Fruit fly (Drosophila melanogaster) whole organism, embryonic: ENCODE data around the gene bmm.

Experiments
- Antp ChIP-seq: fragments of 200-800 bp; sonication (Bioruptor generic); optimal IDR thresholded peaks from 3 replicates; lab custom pipeline; 2016; ENCODE audit warnings: missing biosample characterization, missing genetic modification characterization
- Atf6 ChIP-seq: fragments of 200-800 bp; sonication (Bioruptor generic); IDR thresholded peaks from 2 replicates; pipeline ENCODE4 v1.3.6; 2022; ENCODE audit warnings: missing biosample characterization, missing genetic modification characterization
- BtbVII ChIP-seq: fragments of 200-800 bp; sonication (Bioruptor generic); optimal IDR thresholded peaks from 3 replicates; lab custom pipeline; 2017; ENCODE audit warnings: missing biosample characterization, mild to moderate bottlenecking, missing genetic modification characterization
- C15 ChIP-seq: fragments of 200-800 bp; sonication (Bioruptor generic); IDR thresholded peaks from 3 replicates; pipeline ENCODE4 v1.3.6; 2022; ENCODE audit warnings: missing biosample characterization, missing genetic modification characterization
- CG10366 ChIP-seq: fragments of 200-800 bp; sonication (Bioruptor generic); IDR thresholded peaks from 2 replicates; pipeline ENCODE4 v1.3.6; 2022; ENCODE audit warnings: missing biosample characterization, missing genetic modification characterization
- CG14014 ChIP-seq: fragments of 200-800 bp; sonication (Bioruptor generic); IDR thresholded peaks from 2 replicates; pipeline ENCODE4 v1.3.6; 2022; ENCODE audit warnings: missing biosample characterization, missing genetic modification characterization
- CG15514 ChIP-seq: fragments of 200-800 bp; sonication (Bioruptor generic); optimal IDR thresholded peaks from 3 replicates; lab custom pipeline; 2017; ENCODE audit warnings: missing biosample characterization, missing genetic modification characterization, mild to moderate bottlenecking, moderate library complexity, missing genetic modification reagents
- CG15601 ChIP-seq: fragments of 200-800 bp; sonication (Bioruptor generic); optimal IDR thresholded peaks from 3 replicates; lab custom pipeline; 2019; ENCODE audit warnings: missing biosample characterization, mild to moderate bottlenecking, missing genetic modification characterization, moderate library complexity
- CG1832 ChIP-seq: fragments of 200-800 bp; sonication (Bioruptor generic); optimal IDR thresholded peaks from 2 replicates; lab custom pipeline; 2017; ENCODE audit warnings: missing biosample characterization, mild to moderate bottlenecking, missing genetic modification characterization, inconsistent platforms
- CG2202 ChIP-seq: fragments of 200-800 bp; sonication (Bioruptor generic); optimal IDR thresholded peaks from 2 replicates; lab custom pipeline; 2018; ENCODE audit warnings: missing biosample characterization, mild to moderate bottlenecking, missing genetic modification characterization
- CG32772 ChIP-seq: fragments of 200-800 bp; sonication (Bioruptor generic); IDR thresholded peaks from 2 replicates; pipeline ENCODE4 v1.3.6; 2022; ENCODE audit warnings: missing biosample characterization, missing genetic modification characterization
- CG3281 ChIP-seq: fragments of 200-800 bp; sonication (Bioruptor generic); optimal IDR thresholded peaks from 3 replicates; lab custom pipeline; 2017; ENCODE audit warnings: missing biosample characterization, mild to moderate bottlenecking, missing genetic modification characterization
- CG4328 ChIP-seq: fragments of 200-800 bp; sonication (Bioruptor generic); optimal IDR thresholded peaks from 3 replicates; lab custom pipeline; 2017; ENCODE audit warnings: missing biosample characterization, missing genetic modification reagents, missing genetic modification characterization
- CG6254 ChIP-seq: fragments of 200-800 bp; sonication (Bioruptor generic); optimal IDR thresholded peaks from 3 replicates; lab custom pipeline; 2017; ENCODE audit warnings: mild to moderate bottlenecking, missing biosample characterization, missing genetic modification reagents, missing genetic modification characterization
- CG6813 ChIP-seq: fragments of 200-800 bp; sonication (Bioruptor generic); optimal IDR thresholded peaks from 2 replicates; lab custom pipeline; 2017; ENCODE audit warnings: missing biosample characterization, missing genetic modification characterization, mild to moderate bottlenecking, moderate library complexity, missing genetic modification reagents
- CG7745 ChIP-seq: fragments of 200-800 bp; sonication (Bioruptor generic); optimal IDR thresholded peaks from 2 replicates; lab custom pipeline; 2018; ENCODE audit warnings: missing biosample characterization, mild to moderate bottlenecking, missing genetic modification characterization, moderate library complexity
- CG8478 ChIP-seq: fragments of >200 bp; optimal IDR thresholded peaks from 2 replicates; lab custom pipeline; 2018
- CG9215 ChIP-seq: fragments of 200-800 bp; sonication (Bioruptor generic); IDR thresholded peaks from 2 replicates; pipeline ENCODE4 v1.3.6; 2022; ENCODE audit warnings: missing biosample characterization, missing genetic modification characterization
- CG9437 ChIP-seq: fragments of 200-800 bp; sonication (Bioruptor generic); optimal IDR thresholded peaks from 2 replicates; lab custom pipeline; 2018; ENCODE audit warnings: missing biosample characterization, mild to moderate bottlenecking, missing genetic modification characterization
- CG9797 ChIP-seq: fragments of 200-800 bp; sonication (Bioruptor generic); optimal IDR thresholded peaks from 3 replicates; lab custom pipeline; 2018; ENCODE audit warnings: missing biosample characterization, mild to moderate bottlenecking, missing genetic modification characterization
- CoRest ChIP-seq: fragments of 200-800 bp; sonication (Bioruptor generic); optimal IDR thresholded peaks from 3 replicates; lab custom pipeline; 2018; ENCODE audit warnings: missing biosample characterization, mild to moderate bottlenecking, missing genetic modification characterization, moderate library complexity
- Ets65A ChIP-seq: fragments of 200-800 bp; sonication (Bioruptor generic); peaks from one replicate; lab custom pipeline; 2016; ENCODE audit warnings: missing biosample characterization, missing genetic modification characterization
- H15 ChIP-seq: fragments of 200-800 bp; sonication (Bioruptor generic); IDR thresholded peaks from 3 replicates; pipeline ENCODE4 v1.3.6; 2022; ENCODE audit warnings: missing biosample characterization, missing genetic modification characterization
- Kr ChIP-seq: fragments of 200-800 bp; sonication (Bioruptor generic); optimal IDR thresholded peaks from 2 replicates; lab custom pipeline; 2017; ENCODE audit warnings: missing biosample characterization, mild to moderate bottlenecking, missing genetic modification characterization
- MBD-R2 ChIP-seq: fragments of 200-800 bp; sonication (Bioruptor generic); IDR thresholded peaks from 2 replicates; pipeline ENCODE4 v1.3.6; 2022; ENCODE audit warnings: missing biosample characterization, missing genetic modification characterization
- MTF-1 ChIP-seq: fragments of 200-800 bp; sonication (Bioruptor generic); optimal IDR thresholded peaks from 2 replicates; lab custom pipeline; 2018; ENCODE audit warnings: missing biosample characterization, mild to moderate bottlenecking, missing genetic modification characterization, borderline replicate concordance
- Med ChIP-seq: fragments of 200-800 bp; sonication (Bioruptor generic); peaks from one replicate; lab custom pipeline; 2016; ENCODE audit warnings: missing biosample characterization, missing genetic modification characterization, mild to moderate bottlenecking, inconsistent platforms, moderate library complexity
- NFAT ChIP-seq: fragments of 200-800 bp; sonication (Bioruptor generic); IDR thresholded peaks from 2 replicates; pipeline ENCODE4 v1.3.6; 2022; ENCODE audit warnings: missing biosample characterization, missing genetic modification characterization
- Neu2 ChIP-seq: fragments of 200-800 bp; sonication (Bioruptor generic); optimal IDR thresholded peaks from 3 replicates; lab custom pipeline; 2016; ENCODE audit warnings: missing biosample characterization, missing genetic modification characterization, borderline replicate concordance
- Sry-δ ChIP-seq: fragments of 200-800 bp; sonication (Bioruptor generic); optimal IDR thresholded peaks from 2 replicates; lab custom pipeline; 2016; ENCODE audit warnings: missing biosample characterization, missing genetic modification characterization
- Vsx1 ChIP-seq: fragments of 200-800 bp; sonication (Bioruptor generic); optimal IDR thresholded peaks from 2 replicates; lab custom pipeline; 2017; ENCODE audit warnings: missing biosample characterization, mild to moderate bottlenecking, missing genetic modification characterization, missing genetic modification reagents
- YL-1 ChIP-seq: fragments of 200-800 bp; sonication (Bioruptor generic); optimal IDR thresholded peaks from 3 replicates; lab custom pipeline; 2017; ENCODE audit warnings: missing biosample characterization, mild to moderate bottlenecking, missing genetic modification characterization
- bsh ChIP-seq, 2 experiments: fragments of 200-800 bp; sonication (Bioruptor generic); optimal IDR thresholded peaks; 2 replicates each; lab custom pipeline; 2017 to 2018; ENCODE audit warnings: mild to moderate bottlenecking in 2 of 2, missing biosample characterization in 2 of 2, missing genetic modification characterization in 2 of 2, moderate library complexity in 1 of 2
- corto ChIP-seq: fragments of 200-800 bp; sonication (Bioruptor generic); optimal IDR thresholded peaks from 2 replicates; lab custom pipeline; 2016; ENCODE audit warnings: missing biosample characterization, mild to moderate bottlenecking, missing genetic modification characterization, moderate library complexity
- crp ChIP-seq, 2 experiments: fragments of 200-800 bp; sonication (Bioruptor generic); optimal IDR thresholded peaks; 2 replicates in 1 of 2; 3 replicates in 1 of 2; lab custom pipeline; 2017; ENCODE audit warnings: missing biosample characterization in 2 of 2, missing genetic modification characterization in 2 of 2, mild to moderate bottlenecking in 1 of 2, moderate library complexity in 1 of 2
- danr ChIP-seq: fragments of 200-800 bp; sonication (Bioruptor generic); IDR thresholded peaks from 2 replicates; pipeline ENCODE4 v1.3.6; 2022; ENCODE audit warnings: missing biosample characterization, missing genetic modification characterization
- dati ChIP-seq: fragments of 200-800 bp; sonication (Bioruptor generic); IDR thresholded peaks from 2 replicates; pipeline ENCODE4 v1.3.6; 2022; ENCODE audit warnings: missing biosample characterization, missing genetic modification characterization
- disco-r ChIP-seq: fragments of 200-800 bp; sonication (Bioruptor generic); optimal IDR thresholded peaks from 2 replicates; lab custom pipeline; 2016; ENCODE audit warnings: missing biosample characterization, missing genetic modification characterization
- emc ChIP-seq: fragments of 200-800 bp; sonication (Bioruptor generic); optimal IDR thresholded peaks from 2 replicates; lab custom pipeline; 2016; ENCODE audit warnings: missing biosample characterization, missing genetic modification characterization
- esg ChIP-seq: fragments of 200-800 bp; sonication (Bioruptor generic); conservative IDR thresholded peaks from 2 replicates; pipeline ENCODE4 v1.3.6; 2022; ENCODE audit warnings: missing biosample characterization, missing genetic modification characterization
- hb ChIP-seq: fragments of 200-800 bp; sonication (Bioruptor generic); IDR thresholded peaks from 3 replicates; pipeline ENCODE4 v1.3.6; 2022; ENCODE audit warnings: missing biosample characterization, missing genetic modification characterization; ENCODE audit not compliant: partially characterized antibody
- lilli ChIP-seq: fragments of 200-800 bp; sonication (Bioruptor generic); optimal IDR thresholded peaks from 3 replicates; lab custom pipeline; 2016; ENCODE audit warnings: missing biosample characterization, missing genetic modification characterization
- nerfin-2 ChIP-seq: fragments of 200-800 bp; sonication (Bioruptor generic); IDR thresholded peaks from 2 replicates; pipeline ENCODE4 v1.3.6; 2022; ENCODE audit warnings: missing biosample characterization, missing genetic modification characterization; ENCODE audit not compliant: partially characterized antibody
- prd ChIP-seq, 3 experiments: fragments of >200 bp in 2 of 3; fragments of 200-800 bp in 1 of 3; sonication (Bioruptor generic) in 1 of 3; optimal IDR thresholded peaks in 2 of 3; IDR thresholded peaks in 1 of 3; 2 replicates in 2 of 3; 3 replicates in 1 of 3; pipeline versions ENCODE4 v1.3.6 to Lab custom; 2017 to 2022; ENCODE audit warnings: missing biosample characterization in 1 of 3, missing genetic modification characterization in 1 of 3
- pros ChIP-seq: fragments of 200-800 bp; sonication (Bioruptor generic); optimal IDR thresholded peaks from 3 replicates; lab custom pipeline; 2019; ENCODE audit warnings: missing biosample characterization, mild to moderate bottlenecking, missing genetic modification characterization, moderate library complexity
- pzg ChIP-seq: fragments of 200-800 bp; sonication (Bioruptor generic); optimal IDR thresholded peaks from 3 replicates; lab custom pipeline; 2018; ENCODE audit warnings: missing biosample characterization, mild to moderate bottlenecking, missing genetic modification characterization, moderate library complexity
- sob ChIP-seq: fragments of 200-800 bp; sonication (Bioruptor generic); IDR thresholded peaks from 2 replicates; pipeline ENCODE4 v1.3.6; 2022; ENCODE audit warnings: missing biosample characterization, missing genetic modification characterization
- tio ChIP-seq: fragments of 200-800 bp; sonication (Bioruptor generic); optimal IDR thresholded peaks from 2 replicates; lab custom pipeline; 2017; ENCODE audit warnings: missing biosample characterization, missing genetic modification characterization, inconsistent platforms

Gene bmm

dm6 chr3L:14755951-14756723 is 30.1 kb downstream of the bmm start (continued):
- TF ChIP-seq prd (optimal IDR thresholded peaks at IDR 0.05; lab: Kevin White, UChicago) (no peak), prd (GFP tag; IDR thresholded peaks at IDR 0.05; lab: Robert Waterston, UW) (peak; percentile 88), crp (GFP tag; optimal IDR thresholded peaks at IDR 0.05; lab: Kevin White, UChicago) (peak in 1 of 2 experiments; percentile 29), CG15601 (tag; lab: Kevin White, UChicago) (peak; percentile 74), Sry-δ (GFP tag; lab: Kevin White, UChicago) (peak; percentile 25), CG7745 (tag; lab: Kevin White, UChicago) (no peak), Med (GFP tag; lab: Kevin White, UChicago) (peak; percentile 91), CG3281 (GFP tag; lab: Kevin White, UChicago) (peak; percentile 95), disco-r (GFP tag; lab: Kevin White, UChicago) (peak; percentile 74), tio (peak; percentile 89), BtbVII (GFP tag; lab: Kevin White, UChicago) (peak; percentile 80), corto (GFP tag; lab: Kevin White, UChicago) (peak; percentile 33), CG15514 (GFP tag; lab: Kevin White, UChicago) (peak; percentile 65), pros (GFP tag; lab: Kevin White, UChicago) (peak; percentile 82), danr (peak; percentile 61), CG4328 (GFP tag; lab: Kevin White, UChicago) (peak; percentile 86), MTF-1 (GFP tag; lab: Kevin White, UChicago) (peak; percentile 89), Ets65A (peak; percentile 98), sob (GFP tag; lab: Robert Waterston, UW) (peak; percentile 39), pzg (GFP tag; lab: Kevin White, UChicago) (no peak), lilli (GFP tag; lab: Kevin White, UChicago) (peak; percentile 83), Atf6 (GFP tag; lab: Robert Waterston, UW) (peak; percentile 81), CG8478 (peak; percentile 95), H15 (GFP tag; lab: Robert Waterston, UW) (peak; percentile 80), MBD-R2 (GFP tag; lab: Robert Waterston, UW) (peak; percentile 40), YL-1 (GFP tag; lab: Kevin White, UChicago) (peak; percentile 0), CG6813 (peak; percentile 57), nerfin-2 (GFP tag; lab: Robert Waterston, UW) (no peak), CG32772 (peak; percentile 80; the same call in 1 of the 2 replicates), CG9797 (GFP tag; lab: Kevin White, UChicago) (no peak), Vsx1 (GFP tag; lab: Kevin White, UChicago) (peak; percentile 48), CoRest (tag; lab: Kevin White, UChicago) (peak; percentile 95), hb (GFP tag; lab: Robert Waterston, UW) (no peak), CG14014 (GFP tag; lab: Robert Waterston, UW) (peak; percentile 71), Kr (GFP tag; lab: Kevin White, UChicago) (no peak), Antp (GFP tag; lab: Kevin White, UChicago) (peak; percentile 77), esg (peak; percentile 79), Neu2 (GFP tag; lab: Kevin White, UChicago) (no peak), emc (GFP tag; lab: Kevin White, UChicago) (peak; percentile 54), CG10366 (peak; percentile 78), CG6254 (GFP tag; lab: Kevin White, UChicago) (peak; percentile 60), CG1832 (peak; percentile 96), NFAT (GFP tag; lab: Robert Waterston, UW) (peak; percentile 39; the same call in 1 of the 2 replicates), bsh (GFP tag; optimal IDR thresholded peaks at IDR 0.05; lab: Kevin White, UChicago) (peak; percentile 49 to 74), CG9437 (peak; percentile 89), dati (0 out of 2 replicates have a peak, but pooled peaks have one; percentile 9), C15 (GFP tag; lab: Robert Waterston, UW) (no peak), CG9215 (GFP tag; lab: Robert Waterston, UW) (peak; percentile 86), CG2202 (tag; lab: Kevin White, UChicago) (peak; percentile 38)
